Worm (Caenorhabditis elegans) whole organism, mixed stage, embryonic: ENCODE data around the gene Y39G8B.5.

Experiments
- bed-3 ChIP-seq: fragments of 200-800 bp; sonication (Bioruptor generic); optimal IDR thresholded peaks from 3 replicates; lab custom pipeline; 2018; ENCODE audit warnings: mild to moderate bottlenecking, missing genetic modification characterization, moderate library complexity, missing compliant biosample characterization
- ceh-39 ChIP-seq: fragments of 150-350 bp; optimal IDR thresholded peaks from 2 replicates; lab custom pipeline; 2014; ENCODE audit warnings: missing biosample characterization, missing genetic modification characterization
- ceh-43 ChIP-seq: fragments of 200-800 bp; sonication (Bioruptor generic); optimal IDR thresholded peaks from 2 replicates; lab custom pipeline; 2018; ENCODE audit warnings: mild to moderate bottlenecking, missing genetic modification characterization, moderate library complexity, missing compliant biosample characterization
- ceh-83 ChIP-seq: fragments of 200-800 bp; sonication (Bioruptor generic); optimal IDR thresholded peaks from 2 replicates; lab custom pipeline; 2018; ENCODE audit warnings: mild to moderate bottlenecking, missing genetic modification characterization, missing compliant biosample characterization
- ces-1 ChIP-seq: fragments of 150-350 bp; optimal IDR thresholded peaks from 2 replicates; lab custom pipeline; 2014; ENCODE audit warnings: missing biosample characterization, missing genetic modification reagents, missing genetic modification characterization
- cnd-1 ChIP-seq: fragments of 200-800 bp; sonication (Bioruptor generic); optimal IDR thresholded peaks from 2 replicates; lab custom pipeline; 2018; ENCODE audit warnings: mild to moderate bottlenecking, missing genetic modification characterization, missing compliant biosample characterization
- drap-1 ChIP-seq: fragments of 200-800 bp; sonication (Bioruptor generic); optimal IDR thresholded peaks from 3 replicates; lab custom pipeline; 2018; ENCODE audit warnings: mild to moderate bottlenecking, missing genetic modification characterization, missing compliant biosample characterization
- elt-1 ChIP-seq: sonication (generic microtip); optimal IDR thresholded peaks from 2 replicates; lab custom pipeline; 2017; ENCODE audit warnings: missing genetic modification characterization, mild to moderate bottlenecking, missing compliant biosample characterization, antibody characterized with exemption, moderate library complexity, borderline replicate concordance; ENCODE audit not compliant: insufficient read depth
- elt-3 ChIP-seq: fragments of 150-350 bp; optimal IDR thresholded peaks from 2 replicates; lab custom pipeline; 2014; ENCODE audit warnings: missing biosample characterization, missing genetic modification characterization
- flh-1 ChIP-seq: fragments of 200-800 bp; sonication (Bioruptor generic); optimal IDR thresholded peaks from 2 replicates; lab custom pipeline; 2018; ENCODE audit warnings: mild to moderate bottlenecking, missing genetic modification characterization, moderate library complexity, missing compliant biosample characterization
- ham-2 ChIP-seq: fragments of 200-800 bp; sonication (Bioruptor generic); optimal IDR thresholded peaks from 2 replicates; lab custom pipeline; 2018; ENCODE audit warnings: mild to moderate bottlenecking, missing genetic modification characterization, missing compliant biosample characterization
- hlh-1 ChIP-seq: fragments of 150-350 bp; optimal IDR thresholded peaks from 2 replicates; lab custom pipeline; 2014; ENCODE audit warnings: missing biosample characterization, missing genetic modification reagents, missing genetic modification characterization
- lin-32 ChIP-seq: fragments of 200-800 bp; sonication (Bioruptor generic); optimal IDR thresholded peaks from 2 replicates; lab custom pipeline; 2018; ENCODE audit warnings: mild to moderate bottlenecking, missing genetic modification characterization, missing compliant biosample characterization
- lsy-2 ChIP-seq: fragments of 150-350 bp; optimal IDR thresholded peaks from 2 replicates; lab custom pipeline; 2014; ENCODE audit warnings: missing biosample characterization, missing genetic modification characterization
- mab-5 ChIP-seq: fragments of 150-350 bp; optimal IDR thresholded peaks from 2 replicates; lab custom pipeline; 2014; ENCODE audit warnings: missing biosample characterization, missing genetic modification characterization
- mep-1 ChIP-seq: fragments of 150-350 bp; optimal IDR thresholded peaks from 2 replicates; lab custom pipeline; 2017; ENCODE audit warnings: missing biosample characterization, missing genetic modification reagents, missing genetic modification characterization, inconsistent platforms
- mls-2 ChIP-seq: sonication (generic microtip); optimal IDR thresholded peaks from 2 replicates; lab custom pipeline; 2016; ENCODE audit warnings: mild to moderate bottlenecking, missing genetic modification characterization, moderate library complexity, missing compliant biosample characterization
- nhr-12 ChIP-seq: fragments of 150-350 bp; optimal IDR thresholded peaks from 2 replicates; lab custom pipeline; 2014; ENCODE audit warnings: missing biosample characterization, missing genetic modification characterization
- nhr-2 ChIP-seq: fragments of 150-350 bp; optimal IDR thresholded peaks from 2 replicates; lab custom pipeline; 2014; ENCODE audit warnings: missing biosample characterization, missing genetic modification characterization
- nhr-237 ChIP-seq: fragments of 150-350 bp; optimal IDR thresholded peaks from 2 replicates; lab custom pipeline; 2014; ENCODE audit warnings: missing biosample characterization, missing genetic modification characterization
- nhr-28 ChIP-seq: fragments of 150-350 bp; optimal IDR thresholded peaks from 2 replicates; lab custom pipeline; 2014; ENCODE audit warnings: missing biosample characterization, missing genetic modification characterization
- nhr-76 ChIP-seq: sonication (generic microtip); optimal IDR thresholded peaks from 2 replicates; lab custom pipeline; 2017; ENCODE audit warnings: missing biosample characterization, missing genetic modification characterization
- sem-2 ChIP-seq: fragments of 200-800 bp; sonication (Bioruptor generic); optimal IDR thresholded peaks from 2 replicates; lab custom pipeline; 2018; ENCODE audit warnings: mild to moderate bottlenecking, missing genetic modification characterization, missing compliant biosample characterization
- snpc-4 ChIP-seq: fragments of 150-350 bp; optimal IDR thresholded peaks from 2 replicates; lab custom pipeline; 2014; ENCODE audit warnings: missing biosample characterization, missing genetic modification characterization
- sptf-1 ChIP-seq: sonication (generic microtip); optimal IDR thresholded peaks from 2 replicates; lab custom pipeline; 2017; ENCODE audit warnings: mild to moderate bottlenecking, missing genetic modification characterization, moderate library complexity, missing compliant biosample characterization
- tbx-8 ChIP-seq: fragments of 200-800 bp; sonication (Bioruptor generic); optimal IDR thresholded peaks from 2 replicates; lab custom pipeline; 2018; ENCODE audit warnings: mild to moderate bottlenecking, missing genetic modification characterization, moderate library complexity, missing compliant biosample characterization
- unc-39 ChIP-seq: fragments of 150-350 bp; optimal IDR thresholded peaks from 2 replicates; lab custom pipeline; 2014; ENCODE audit warnings: missing biosample characterization, missing genetic modification characterization
- unc-62 ChIP-seq: fragments of 150-350 bp; optimal IDR thresholded peaks from 2 replicates; lab custom pipeline; 2014; ENCODE audit warnings: missing biosample characterization, missing genetic modification reagents, missing genetic modification characterization
- zip-8 ChIP-seq: fragments of 150-350 bp; optimal IDR thresholded peaks from 2 replicates; lab custom pipeline; 2014; ENCODE audit warnings: missing biosample characterization, missing genetic modification characterization
- ztf-11 ChIP-seq: fragments of 150-350 bp; optimal IDR thresholded peaks from 2 replicates; lab custom pipeline; 2014; ENCODE audit warnings: missing biosample characterization, missing genetic modification characterization

Y39G8B.5 gene

ce11 chrII:13998964-13999363, 7.3 kb upstream of the Y39G8B.5 start, which contains the start of gene F01D5.2:
TSS of gene F01D5.2 (minus strand) at chrII:13999064.
- TF ChIP-seq elt-1 (no peak), flh-1 (GFP tag; lab: Kevin White, UChicago) (no peak), ces-1 (GFP tag; lab: Kevin White, UChicago) (no peak), snpc-4 (no peak)

- TF ChIP-seq mls-2 (tag; lab: Kevin White, UChicago) (no peak), nhr-237 (tag; lab: Kevin White, UChicago) (no peak), snpc-4 (no peak), nhr-2 (tag; lab: Kevin White, UChicago) (no peak), cnd-1 (tag; lab: Kevin White, UChicago) (no peak), ceh-83 (no peak), ztf-11 (no peak), ceh-43 (no peak), nhr-76 (tag; lab: Kevin White, UChicago) (no peak), hlh-1 (no peak), sptf-1 (tag; lab: Kevin White, UChicago) (no peak), elt-1 (no peak)
These were observed 6.3 kb upstream of the Y39G8B.5 start for ce11 chrII:13997989-13998388.

- TF ChIP-seq ztf-11 (no peak), zip-8 (no peak), nhr-28 (no peak), nhr-237 (tag; lab: Kevin White, UChicago) (no peak), unc-39 (tag; lab: Kevin White, UChicago) (no peak), unc-62 (GFP tag; lab: Kevin White, UChicago) (no peak), lin-32 (GFP tag; lab: Kevin White, UChicago) (no peak), hlh-1 (no peak)
- TF ChIP-seq, all 35 proteins: peak for 0
These were observed 5.8 kb upstream of the Y39G8B.5 start, which contains the start of gene F01D5.1 for ce11 chrII:13997477-13997876. TSS of gene F01D5.1 (minus strand) at chrII:13997581.

- no peak for TF ChIP-seq mls-2 (tag; lab: Kevin White, UChicago)
- no peak for TF ChIP-seq unc-39 (tag; lab: Kevin White, UChicago)
- TF ChIP-seq tbx-8 (GFP tag; lab: Kevin White, UChicago) = no peak
- TF ChIP-seq lin-32 (GFP tag; lab: Kevin White, UChicago) = no peak
- TF ChIP-seq ztf-11 = no peak
- TF ChIP-seq cnd-1 (tag; lab: Kevin White, UChicago) = no peak
- no peak for TF ChIP-seq nhr-28
- TF ChIP-seq ces-1 (GFP tag; lab: Kevin White, UChicago) = no peak
- TF ChIP-seq flh-1 (GFP tag; lab: Kevin White, UChicago) = no peak
These were observed 3.3 kb upstream of the Y39G8B.5 start, which contains the start of gene Y39G8B.7 for ce11 chrII:13994934-13995333. TSS of gene Y39G8B.7 (minus strand) at chrII:13995034.

- TF ChIP-seq mls-2 (tag; lab: Kevin White, UChicago) = peak; percentile 54
- TF ChIP-seq tbx-8 (GFP tag; lab: Kevin White, UChicago) = peak; percentile 35
- peak; percentile 55 for TF ChIP-seq sptf-1 (tag; lab: Kevin White, UChicago)
These were observed 5.6 kb downstream of the Y39G8B.5 start for ce11 chrII:13986061-13986460.

ce11 chrII:13984551-13984950, 7.1 kb downstream of the Y39G8B.5 start, which contains the start of gene sre-47:
TSS of gene sre-47 (minus strand) at chrII:13984651.
- TF ChIP-seq sptf-1 (tag; lab: Kevin White, UChicago) (no peak), bed-3 (GFP tag; lab: Kevin White, UChicago) (no peak), mab-5 (tag; lab: Kevin White, UChicago) (no peak), ceh-39 (tag; lab: Kevin White, UChicago) (no peak), tbx-8 (GFP tag; lab: Kevin White, UChicago) (no peak), nhr-12 (tag; lab: Kevin White, UChicago) (no peak), cnd-1 (tag; lab: Kevin White, UChicago) (no peak), elt-3 (tag; lab: Kevin White, UChicago) (no peak), ztf-11 (no peak)

ce11 chrII:13982923-13983322, 8.7 kb downstream of the Y39G8B.5 start, which contains the start of the genes Y39G8B.13 and Y39G8B.10:
TSS of gene Y39G8B.13 (minus strand) at chrII:13983047.
TSS of gene Y39G8B.10 (minus strand) at chrII:13983115.
- TF ChIP-seq tbx-8 (GFP tag; lab: Kevin White, UChicago) = no peak
- TF ChIP-seq elt-1 = no peak
- TF ChIP-seq nhr-76 (tag; lab: Kevin White, UChicago) = no peak
- TF ChIP-seq mls-2 (tag; lab: Kevin White, UChicago) = no peak
- no peak for TF ChIP-seq ces-1 (GFP tag; lab: Kevin White, UChicago)
- no peak for TF ChIP-seq unc-39 (tag; lab: Kevin White, UChicago)
- TF ChIP-seq ham-2 (GFP tag; lab: Kevin White, UChicago) = no peak
- TF ChIP-seq ztf-11 = no peak
- no peak for TF ChIP-seq lin-32 (GFP tag; lab: Kevin White, UChicago)
- no peak for TF ChIP-seq mep-1
- no peak for TF ChIP-seq snpc-4
- no peak for TF ChIP-seq lsy-2 (tag; lab: Kevin White, UChicago)
- no peak for TF ChIP-seq ceh-39 (tag; lab: Kevin White, UChicago)
- no peak for TF ChIP-seq drap-1 (GFP tag; lab: Kevin White, UChicago)
- no peak for TF ChIP-seq elt-3 (tag; lab: Kevin White, UChicago)
- TF ChIP-seq ceh-43 = no peak
- TF ChIP-seq flh-1 (GFP tag; lab: Kevin White, UChicago) = no peak
- no peak for TF ChIP-seq nhr-12 (tag; lab: Kevin White, UChicago)
- TF ChIP-seq sem-2 (GFP tag; lab: Kevin White, UChicago) = no peak
